Worm (Caenorhabditis elegans): Measurements from ENCODE around the gene C45B11.5.

DNA sequence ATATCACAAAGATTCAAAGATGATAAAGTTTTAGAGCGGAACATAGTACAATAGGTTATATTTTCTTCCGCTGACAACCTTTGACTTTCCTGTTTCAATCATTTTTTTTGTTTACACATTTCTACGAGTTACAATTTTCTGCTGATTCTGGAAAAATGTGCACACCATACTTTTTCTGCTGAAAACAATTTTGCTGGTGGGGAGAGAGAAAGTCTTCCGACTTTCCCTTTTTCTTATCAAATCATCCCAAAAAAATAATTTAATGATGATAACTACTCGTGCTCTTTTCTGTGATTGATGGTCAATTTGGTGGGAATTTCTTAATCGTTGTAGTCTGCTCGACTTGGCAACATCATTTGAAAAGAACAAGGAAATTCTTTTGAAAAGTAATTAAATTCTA, 33.9 kb upstream of the C45B11.5 start:
- TF ChIP-seq tra-4 (tag; optimal IDR thresholded peaks at IDR 0.05) (no peak), pes-1 (GFP tag; IDR thresholded peaks at IDR 0.05) (no peak), hnd-1 (tag; optimal IDR thresholded peaks at IDR 0.05) (no peak), hmg-4 (GFP tag; optimal IDR thresholded peaks at IDR 0.05) (no peak), ets-7 (tag; optimal IDR thresholded peaks at IDR 0.05) (no peak), ama-1 (optimal IDR thresholded peaks at IDR 0.05) (no peak), F13C5.2 (tag; optimal IDR thresholded peaks at IDR 0.05) (no peak), sea-1 (GFP tag; conservative IDR thresholded peaks at IDR 0.05) (no peak), flt-1 (GFP tag; IDR thresholded peaks at IDR 0.05) (no peak), scrt-1 (GFP tag; IDR thresholded peaks at IDR 0.05) (no peak)

All from whole organism, early embryonic.